Fruit fly (Drosophila melanogaster) whole organism, embryonic: ENCODE results near the gene Drgx.

Source experiments
- Adf1 ChIP-seq: fragments of 200-800 bp; sonication (Bioruptor generic); IDR thresholded peaks from 2 replicates; pipeline ENCODE4 v1.3.6; 2022; ENCODE audit warnings: missing biosample characterization, missing genetic modification characterization
- Atf3 ChIP-seq: fragments of 200-800 bp; sonication (Bioruptor generic); optimal IDR thresholded peaks from 3 replicates; lab custom pipeline; 2016; ENCODE audit warnings: missing biosample characterization, missing genetic modification characterization
- CG10543 ChIP-seq: fragments of 200-800 bp; sonication (Bioruptor generic); optimal IDR thresholded peaks from 3 replicates; lab custom pipeline; 2017; ENCODE audit warnings: missing biosample characterization, mild to moderate bottlenecking, missing genetic modification characterization, moderate library complexity
- CG12769 ChIP-seq: fragments of 200-800 bp; sonication (Bioruptor generic); optimal IDR thresholded peaks from 2 replicates; lab custom pipeline; 2019; ENCODE audit warnings: missing biosample characterization, mild to moderate bottlenecking, missing genetic modification characterization, moderate library complexity
- CG13624 ChIP-seq: fragments of 200-800 bp; sonication (Bioruptor generic); optimal IDR thresholded peaks from 2 replicates; lab custom pipeline; 2016; ENCODE audit warnings: missing biosample characterization, missing genetic modification characterization
- CG1529 ChIP-seq: fragments of 200-800 bp; sonication (Bioruptor generic); optimal IDR thresholded peaks from 3 replicates; lab custom pipeline; 2018; ENCODE audit warnings: missing biosample characterization, missing genetic modification characterization
- CG16779 ChIP-seq: fragments of 200-800 bp; sonication (Bioruptor generic); IDR thresholded peaks from 2 replicates; pipeline ENCODE4 v1.3.6; 2022; ENCODE audit warnings: missing biosample characterization, missing genetic modification characterization
- CG17802 ChIP-seq: fragments of 200-800 bp; sonication (Bioruptor generic); optimal IDR thresholded peaks from 2 replicates; lab custom pipeline; 2018; ENCODE audit warnings: missing biosample characterization, mild to moderate bottlenecking, missing genetic modification characterization, moderate library complexity
- CG2116 ChIP-seq: fragments of 200-800 bp; sonication (Bioruptor generic); optimal IDR thresholded peaks from 3 replicates; lab custom pipeline; 2018; ENCODE audit warnings: missing biosample characterization, mild to moderate bottlenecking, missing genetic modification characterization
- CG31441 ChIP-seq: fragments of 200-800 bp; sonication (Bioruptor generic); IDR thresholded peaks from 2 replicates; pipeline ENCODE4 v1.3.6; 2022; ENCODE audit warnings: missing biosample characterization, missing genetic modification characterization
- CG32767 ChIP-seq: fragments of 200-800 bp; sonication (Bioruptor generic); IDR thresholded peaks from 2 replicates; pipeline ENCODE4 v1.3.6; 2022; ENCODE audit warnings: missing biosample characterization, missing genetic modification characterization
- CG3407 ChIP-seq: fragments of 200-800 bp; sonication (Bioruptor generic); optimal IDR thresholded peaks from 2 replicates; lab custom pipeline; 2018; ENCODE audit warnings: missing biosample characterization, mild to moderate bottlenecking, missing genetic modification characterization
- CG34376 ChIP-seq: fragments of 200-800 bp; sonication (Bioruptor generic); optimal IDR thresholded peaks from 2 replicates; lab custom pipeline; 2018; ENCODE audit warnings: missing biosample characterization, mild to moderate bottlenecking, missing genetic modification characterization
- CG34422 ChIP-seq: fragments of 200-800 bp; sonication (Bioruptor generic); IDR thresholded peaks from 3 replicates; pipeline ENCODE4 v1.3.6; 2022; ENCODE audit warnings: missing biosample characterization, missing genetic modification characterization
- CG3847 ChIP-seq: fragments of 200-800 bp; sonication (Bioruptor generic); IDR thresholded peaks from 2 replicates; pipeline ENCODE4 v1.3.6; 2022; ENCODE audit warnings: missing biosample characterization, missing genetic modification characterization
- CG4328 ChIP-seq: fragments of 200-800 bp; sonication (Bioruptor generic); optimal IDR thresholded peaks from 3 replicates; lab custom pipeline; 2017; ENCODE audit warnings: missing biosample characterization, missing genetic modification reagents, missing genetic modification characterization
- CG4404 ChIP-seq: fragments of 200-800 bp; sonication (Bioruptor generic); IDR thresholded peaks from 2 replicates; pipeline ENCODE4 v1.3.6; 2022; ENCODE audit warnings: missing biosample characterization, missing genetic modification characterization
- CG4424 ChIP-seq: fragments of 200-800 bp; sonication (Bioruptor generic); optimal IDR thresholded peaks from 3 replicates; lab custom pipeline; 2016; ENCODE audit warnings: missing biosample characterization, missing genetic modification characterization
- CG4617 ChIP-seq: fragments of 200-800 bp; sonication (Bioruptor generic); optimal IDR thresholded peaks from 3 replicates; lab custom pipeline; 2016; ENCODE audit warnings: missing biosample characterization, missing genetic modification characterization, borderline replicate concordance
- CG7963 ChIP-seq: fragments of 200-800 bp; sonication (Bioruptor generic); IDR thresholded peaks from 3 replicates; pipeline ENCODE4 v1.3.6; 2022; ENCODE audit warnings: missing biosample characterization, missing genetic modification characterization; ENCODE audit not compliant: partially characterized antibody
- CG8290 ChIP-seq, 3 experiments: fragments of 200-800 bp; sonication (Bioruptor generic); optimal IDR thresholded peaks; 2 replicates each; lab custom pipeline; 2016 to 2019; ENCODE audit warnings: missing biosample characterization in 3 of 3, missing genetic modification characterization in 3 of 3, mild to moderate bottlenecking in 2 of 3, moderate library complexity in 1 of 3
- CHES-1-like ChIP-seq: fragments of 200-800 bp; sonication (Bioruptor generic); optimal IDR thresholded peaks from 2 replicates; lab custom pipeline; 2016; ENCODE audit warnings: missing biosample characterization, missing genetic modification characterization
- Camta ChIP-seq: fragments of 200-800 bp; sonication (Bioruptor generic); optimal IDR thresholded peaks from 2 replicates; lab custom pipeline; 2016; ENCODE audit warnings: missing biosample characterization, missing genetic modification characterization
- D19A ChIP-seq: fragments of 200-800 bp; optimal IDR thresholded peaks from 3 replicates; lab custom pipeline; 2019; ENCODE audit warnings: missing biosample characterization, mild to moderate bottlenecking, missing genetic modification characterization, moderate library complexity
- Dek ChIP-seq: fragments of 200-800 bp; sonication (Bioruptor generic); optimal IDR thresholded peaks from 3 replicates; lab custom pipeline; 2019; ENCODE audit warnings: missing biosample characterization, mild to moderate bottlenecking, missing genetic modification characterization, moderate library complexity
- Doc2 ChIP-seq: fragments of 200-800 bp; sonication (Bioruptor generic); IDR thresholded peaks from 2 replicates; pipeline ENCODE4 v1.3.6; 2022; ENCODE audit warnings: missing biosample characterization, missing genetic modification characterization
- GATAe ChIP-seq: fragments of 200-800 bp; sonication (Bioruptor generic); conservative IDR thresholded peaks from 2 replicates; pipeline ENCODE4 v1.3.6; 2022; ENCODE audit warnings: missing biosample characterization, missing genetic modification characterization
- HmgZ ChIP-seq: fragments of 200-800 bp; sonication (Bioruptor generic); optimal IDR thresholded peaks from 2 replicates; lab custom pipeline; 2018; ENCODE audit warnings: missing biosample characterization, mild to moderate bottlenecking, missing genetic modification characterization
- Mad ChIP-seq: fragments of 200-800 bp; sonication (Bioruptor generic); optimal IDR thresholded peaks from 2 replicates; lab custom pipeline; 2016; ENCODE audit warnings: missing biosample characterization, missing genetic modification characterization
- NFAT ChIP-seq: fragments of 200-800 bp; sonication (Bioruptor generic); IDR thresholded peaks from 2 replicates; pipeline ENCODE4 v1.3.6; 2022; ENCODE audit warnings: missing biosample characterization, missing genetic modification characterization
- Nf-YC ChIP-seq: fragments of 200-800 bp; optimal IDR thresholded peaks from 3 replicates; lab custom pipeline; 2019; ENCODE audit warnings: missing biosample characterization, mild to moderate bottlenecking, missing genetic modification characterization, moderate library complexity
- Pdp1 ChIP-seq, 2 experiments: fragments of 200-800 bp; sonication (Bioruptor generic); optimal IDR thresholded peaks; 3 replicates each; lab custom pipeline; 2016; ENCODE audit warnings: missing biosample characterization in 2 of 2, missing genetic modification characterization in 2 of 2, mild to moderate bottlenecking in 1 of 2, moderate library complexity in 1 of 2
- Rx ChIP-seq: fragments of 200-800 bp; sonication (Bioruptor generic); IDR thresholded peaks from 2 replicates; pipeline ENCODE4 v1.3.6; 2022; ENCODE audit warnings: missing biosample characterization, missing genetic modification characterization
- Stat92E ChIP-seq, 3 experiments: fragments of >200 bp in 2 of 3; fragments of 200-800 bp in 1 of 3; sonication (Bioruptor generic) in 1 of 3; optimal IDR thresholded peaks; 2 replicates each; lab custom pipeline; 2017 to 2019; ENCODE audit warnings: missing biosample characterization in 3 of 3, missing genetic modification characterization in 3 of 3, mild to moderate bottlenecking in 1 of 3, moderate library complexity in 1 of 3
- ab ChIP-seq: fragments of 200-800 bp; sonication (Bioruptor generic); optimal IDR thresholded peaks from 2 replicates; lab custom pipeline; 2016; ENCODE audit warnings: missing biosample characterization, missing genetic modification characterization
- caup ChIP-seq: fragments of 200-800 bp; sonication (Bioruptor generic); optimal IDR thresholded peaks from 3 replicates; lab custom pipeline; 2017; ENCODE audit warnings: missing biosample characterization, mild to moderate bottlenecking, missing genetic modification characterization, moderate library complexity; ENCODE audit not compliant: severe bottlenecking
- ci ChIP-seq: fragments of 200-800 bp; sonication (Bioruptor generic); IDR thresholded peaks from 3 replicates; pipeline ENCODE4 v1.3.6; 2022; ENCODE audit warnings: missing biosample characterization, missing genetic modification characterization
- danr ChIP-seq: fragments of 200-800 bp; sonication (Bioruptor generic); IDR thresholded peaks from 2 replicates; pipeline ENCODE4 v1.3.6; 2022; ENCODE audit warnings: missing biosample characterization, missing genetic modification characterization
- esg ChIP-seq: fragments of 200-800 bp; sonication (Bioruptor generic); conservative IDR thresholded peaks from 2 replicates; pipeline ENCODE4 v1.3.6; 2022; ENCODE audit warnings: missing biosample characterization, missing genetic modification characterization
- gro ChIP-seq: fragments of 200-800 bp; sonication (Bioruptor generic); optimal IDR thresholded peaks from 2 replicates; lab custom pipeline; 2016; ENCODE audit warnings: missing biosample characterization, missing genetic modification characterization
- insv ChIP-seq, 2 experiments: fragments of 200-800 bp; sonication (Bioruptor generic); optimal IDR thresholded peaks; 3 replicates each; lab custom pipeline; 2016 to 2018; ENCODE audit warnings: missing biosample characterization in 2 of 2, missing genetic modification characterization in 2 of 2
- inv ChIP-seq: fragments of 200-800 bp; sonication (Bioruptor generic); IDR thresholded peaks from 2 replicates; pipeline ENCODE4 v1.3.6; 2022; ENCODE audit warnings: missing biosample characterization, missing genetic modification characterization; ENCODE audit not compliant: partially characterized antibody
- maf-S ChIP-seq: fragments of 200-800 bp; sonication (Bioruptor generic); optimal IDR thresholded peaks from 2 replicates; lab custom pipeline; 2016; ENCODE audit warnings: missing biosample characterization, missing genetic modification characterization
- mld ChIP-seq: fragments of 200-800 bp; sonication (Bioruptor generic); IDR thresholded peaks from 3 replicates; pipeline ENCODE4 v1.3.6; 2022; ENCODE audit warnings: missing biosample characterization, missing genetic modification characterization; ENCODE audit not compliant: partially characterized antibody
- pb ChIP-seq: fragments of 200-800 bp; sonication (Bioruptor generic); optimal IDR thresholded peaks from 3 replicates; lab custom pipeline; 2016; ENCODE audit warnings: missing biosample characterization, missing genetic modification characterization
- pita ChIP-seq: fragments of 200-800 bp; sonication (Bioruptor generic); optimal IDR thresholded peaks from 2 replicates; lab custom pipeline; 2017; ENCODE audit warnings: missing biosample characterization, mild to moderate bottlenecking, missing genetic modification characterization
- sima ChIP-seq: fragments of 200-800 bp; sonication (Bioruptor generic); optimal IDR thresholded peaks from 2 replicates; lab custom pipeline; 2016; ENCODE audit warnings: missing biosample characterization, missing genetic modification characterization
- sr ChIP-seq: fragments of 200-800 bp; sonication (Bioruptor generic); IDR thresholded peaks from 3 replicates; pipeline ENCODE4 v1.3.6; 2022; ENCODE audit warnings: missing biosample characterization, missing genetic modification characterization
- sug ChIP-seq: fragments of 200-800 bp; optimal IDR thresholded peaks from 2 replicates; lab custom pipeline; 2019; ENCODE audit warnings: missing biosample characterization, mild to moderate bottlenecking, missing genetic modification characterization, moderate library complexity
- usp ChIP-seq: fragments of >200 bp; optimal IDR thresholded peaks from 2 replicates; lab custom pipeline; 2017; ENCODE audit warnings: missing biosample characterization, missing genetic modification characterization
- vnd ChIP-seq: fragments of 200-800 bp; sonication (Bioruptor generic); IDR thresholded peaks from 3 replicates; pipeline ENCODE4 v1.3.6; 2022; ENCODE audit warnings: missing biosample characterization, missing genetic modification characterization; ENCODE audit not compliant: partially characterized antibody

Gene Drgx

DNA sequence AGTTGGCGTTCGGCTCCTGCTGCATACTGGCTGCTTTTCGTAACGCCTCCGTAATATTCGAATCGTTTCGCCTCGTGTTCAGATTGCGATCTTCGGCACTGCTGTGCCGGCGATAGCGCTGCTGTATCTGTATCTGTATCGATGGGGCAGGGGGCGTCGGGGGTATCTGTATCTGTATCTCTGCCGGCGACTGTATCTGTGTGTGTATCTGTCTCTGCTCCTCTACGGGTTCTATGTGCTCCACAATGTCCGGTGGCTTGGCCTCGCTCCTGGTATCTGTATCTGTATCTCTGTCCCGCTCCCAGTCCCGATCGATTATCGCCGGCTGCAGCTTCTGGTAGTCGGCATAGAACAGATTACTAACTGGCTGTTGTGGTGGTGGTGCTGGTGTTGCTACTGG, 22.6 kb upstream of the Drgx start (continued):
- TF ChIP-seq inv (GFP tag; lab: Robert Waterston, UW) (no peak), esg (GFP tag; lab: Robert Waterston, UW) (no peak), CG32767 (no peak), CG34422 (GFP tag; lab: Robert Waterston, UW) (no peak), ab (no peak), NFAT (no peak), gro (GFP tag; lab: Kevin White, UChicago) (peak; percentile 14), CG4617 (GFP tag; lab: Kevin White, UChicago) (no peak), insv (GFP tag; optimal IDR thresholded peaks at IDR 0.05; lab: Kevin White, UChicago) (no peak), GATAe (GFP tag; lab: Robert Waterston, UW) (peak; percentile 80), CG2116 (GFP tag; lab: Kevin White, UChicago) (no peak), Doc2 (GFP tag; lab: Robert Waterston, UW) (no peak), CG4424 (GFP tag; lab: Kevin White, UChicago) (no peak), Dek (tag; lab: Kevin White, UChicago) (no peak), Camta (GFP tag; lab: Kevin White, UChicago) (no peak), sr (peak; percentile 42; the same call in 1 of the 3 replicates), CG13624 (GFP tag; lab: Kevin White, UChicago) (no peak), pita (GFP tag; lab: Kevin White, UChicago) (no peak), mld (GFP tag; lab: Robert Waterston, UW) (no peak), CHES-1-like (GFP tag; lab: Kevin White, UChicago) (no peak), vnd (GFP tag; lab: Robert Waterston, UW) (no peak), CG34376 (peak; percentile 94), CG4404 (GFP tag; lab: Robert Waterston, UW) (no peak), Mad (GFP tag; lab: Kevin White, UChicago) (no peak), CG3407 (GFP tag; lab: Kevin White, UChicago) (no peak), Pdp1 (GFP tag; optimal IDR thresholded peaks at IDR 0.05; lab: Kevin White, UChicago) (peak in 1 of 2 experiments; percentile 73), sima (GFP tag; lab: Kevin White, UChicago) (no peak), CG16779 (GFP tag; lab: Robert Waterston, UW) (no peak), CG12769 (tag; lab: Kevin White, UChicago) (peak; percentile 79), caup (GFP tag; lab: Kevin White, UChicago) (peak; percentile 26), CG17802 (tag; lab: Kevin White, UChicago) (no peak), ci (GFP tag; lab: Robert Waterston, UW) (peak; percentile 22; the same call in 1 of the 3 replicates), Nf-YC (tag; lab: Kevin White, UChicago) (peak; percentile 12), pb (GFP tag; lab: Kevin White, UChicago) (no peak), Rx (GFP tag; lab: Robert Waterston, UW) (no peak), CG7963 (GFP tag; lab: Robert Waterston, UW) (no peak), CG10543 (GFP tag; lab: Kevin White, UChicago) (peak; percentile 90), Stat92E (GFP tag; optimal IDR thresholded peaks at IDR 0.05; lab: Kevin White, UChicago) (no peak), D19A (no peak), HmgZ (tag; lab: Kevin White, UChicago) (peak; percentile 19), CG31441 (GFP tag; lab: Robert Waterston, UW) (no peak), usp (GFP tag; lab: Kevin White, UChicago) (no peak), CG8290 (GFP tag; optimal IDR thresholded peaks at IDR 0.05; lab: Kevin White, UChicago) (no peak), CG8290 (tag; optimal IDR thresholded peaks at IDR 0.05; lab: Kevin White, UChicago) (peak in 1 of 2 experiments; percentile 29), Adf1 (peak; percentile 70), sug (tag; lab: Kevin White, UChicago) (peak; percentile 83), Atf3 (GFP tag; lab: Kevin White, UChicago) (no peak), CG1529 (no peak), CG4328 (GFP tag; lab: Kevin White, UChicago) (no peak), CG3847 (no peak), danr (GFP tag; lab: Robert Waterston, UW) (no peak), maf-S (no peak)
